Fruit fly (Drosophila melanogaster): ENCODE measurements around the gene Atu.

dm6 chr3R:5600361-5601043 is 12.7 kb upstream of the Atu start:
- TF ChIP-seq fkh (GFP tag; optimal IDR thresholded peaks at IDR 0.05) (peak; percentile 56), net (GFP tag; optimal IDR thresholded peaks at IDR 0.05) (no peak), Hr39 (GFP tag; optimal IDR thresholded peaks at IDR 0.05) (no peak), CG1621 (tag; optimal IDR thresholded peaks at IDR 0.05) (peak; percentile 74)
